Fruit fly (Drosophila melanogaster): ENCODE data around the gene CG32374.

CG32374 gene

DNA sequence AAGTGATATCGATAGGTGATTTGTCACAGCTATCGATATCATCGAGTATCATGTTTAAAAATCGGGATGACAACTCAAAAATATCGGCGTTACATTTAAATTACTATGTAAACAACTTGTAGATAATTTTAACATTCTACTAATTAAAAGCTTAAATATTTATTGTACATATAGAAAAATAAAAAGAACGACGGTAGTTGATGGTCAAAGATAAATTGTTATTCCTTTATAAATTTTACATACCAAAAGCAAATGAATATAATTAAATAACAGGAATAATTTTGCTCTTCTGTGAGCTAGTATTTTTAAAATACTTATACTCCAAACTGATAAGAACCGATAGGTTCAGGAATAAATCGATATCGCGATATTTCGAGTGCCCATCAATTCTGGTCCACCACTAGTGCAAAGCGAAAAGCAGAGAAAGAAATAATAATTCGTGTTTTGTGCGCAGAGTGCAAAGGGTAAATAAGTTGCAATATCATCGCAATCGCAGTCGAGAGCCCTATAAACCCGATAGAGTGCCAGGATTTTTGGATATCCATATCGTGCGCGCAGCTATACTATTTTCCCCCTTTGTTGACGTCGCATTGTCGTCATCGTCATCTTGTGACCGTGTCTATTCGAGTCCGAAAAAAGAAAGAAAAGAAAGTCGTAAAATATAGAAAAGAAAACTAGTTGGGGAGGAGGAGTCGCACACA lies 12.4 kb downstream of the CG32374 start, which contains the start of gene lqf (continued):
- TF ChIP-seq Abd-B (GFP tag; optimal IDR thresholded peaks at IDR 0.05) = peak; percentile 18
- TF ChIP-seq CG2678 (tag; optimal IDR thresholded peaks at IDR 0.05) = peak; percentile 34
- no peak for TF ChIP-seq CG4820 (GFP tag; optimal IDR thresholded peaks at IDR 0.05)
- peak; percentile 21 for TF ChIP-seq Hmr (GFP tag; optimal IDR thresholded peaks at IDR 0.05)
- TF ChIP-seq nerfin-1 (tag; optimal IDR thresholded peaks at IDR 0.05) = peak; percentile 2
- TF ChIP-seq Drgx (GFP tag; IDR thresholded peaks at IDR 0.05) = no peak
- TF ChIP-seq ssp (GFP tag; IDR thresholded peaks at IDR 0.05) = no peak
- peak; percentile 1 for TF ChIP-seq tio (GFP tag; optimal IDR thresholded peaks at IDR 0.05)
- TF ChIP-seq CG4730 (GFP tag; IDR thresholded peaks at IDR 0.05) = no peak
- TF ChIP-seq stc (GFP tag; IDR thresholded peaks at IDR 0.05) = 0 out of 2 replicates have a peak, but pooled peaks have one; percentile 18
- TF ChIP-seq CG32532 (GFP tag; IDR thresholded peaks at IDR 0.05) = peak; percentile 30
- TF ChIP-seq CG31441 (GFP tag; IDR thresholded peaks at IDR 0.05) = peak; percentile 29; the same call in 1 of the 2 replicates
- TF ChIP-seq sim (GFP tag; IDR thresholded peaks at IDR 0.05) = no peak
- no peak for TF ChIP-seq CG11398 (GFP tag; optimal IDR thresholded peaks at IDR 0.05)
- 0 out of 2 replicates have a peak, but pooled peaks have one; percentile 23 for TF ChIP-seq sob (GFP tag; IDR thresholded peaks at IDR 0.05)
- peak; percentile 22 for TF ChIP-seq slou (GFP tag; optimal IDR thresholded peaks at IDR 0.05)
- peak; percentile 86 for TF ChIP-seq amos (GFP tag; IDR thresholded peaks at IDR 0.05; ENCODE audit: partially characterized antibody)
- no peak for TF ChIP-seq ash1 (GFP tag; optimal IDR thresholded peaks at IDR 0.05)
- peak; percentile 91 for TF ChIP-seq hb (GFP tag; IDR thresholded peaks at IDR 0.05; ENCODE audit: partially characterized antibody)
- TF ChIP-seq Awh (GFP tag; IDR thresholded peaks at IDR 0.05) = no peak
- TF ChIP-seq CG13123 (GFP tag; optimal IDR thresholded peaks at IDR 0.05) = no peak
- no peak for TF ChIP-seq Bdp1 (GFP tag; optimal IDR thresholded peaks at IDR 0.05)
- TF ChIP-seq Atf3 (GFP tag; optimal IDR thresholded peaks at IDR 0.05) = no peak
- TF ChIP-seq CG9932 (GFP tag; IDR thresholded peaks at IDR 0.05) = peak; percentile 70
- no peak for TF ChIP-seq CG2889 (GFP tag; IDR thresholded peaks at IDR 0.05)
- no peak for TF ChIP-seq CG8089 (GFP tag; optimal IDR thresholded peaks at IDR 0.05)
- TF ChIP-seq Myb (GFP tag; optimal IDR thresholded peaks at IDR 0.05) = peak; percentile 62
- TF ChIP-seq hkb (optimal IDR thresholded peaks at IDR 0.05) = no peak
- TF ChIP-seq hkb (GFP tag; IDR thresholded peaks at IDR 0.05) = no peak
- 0 out of 3 replicates have a peak, but pooled peaks have one; percentile 58 for TF ChIP-seq zen2 (GFP tag; IDR thresholded peaks at IDR 0.05; ENCODE audit: partially characterized antibody)
- TF ChIP-seq CG34376 (GFP tag; optimal IDR thresholded peaks at IDR 0.05) = no peak
- no peak for TF ChIP-seq CHES-1-like (GFP tag; optimal IDR thresholded peaks at IDR 0.05)
- no peak for TF ChIP-seq klu (GFP tag; IDR thresholded peaks at IDR 0.05)
- TF ChIP-seq E2f2 (GFP tag; IDR thresholded peaks at IDR 0.05) = peak; percentile 75
- TF ChIP-seq bbx (GFP tag; IDR thresholded peaks at IDR 0.05; ENCODE audit: partially characterized antibody) = peak; percentile 82
- TF ChIP-seq ab (GFP tag; optimal IDR thresholded peaks at IDR 0.05) = no peak
- TF ChIP-seq z (GFP tag; IDR thresholded peaks at IDR 0.05) = no peak
- TF ChIP-seq BEAF-32 (GFP tag; optimal IDR thresholded peaks at IDR 0.05) = peak; percentile 92
- no peak for TF ChIP-seq CG15479 (GFP tag; optimal IDR thresholded peaks at IDR 0.05)
- TF ChIP-seq pzg (GFP tag; optimal IDR thresholded peaks at IDR 0.05) = peak; percentile 44
- TF ChIP-seq ems (GFP tag; optimal IDR thresholded peaks at IDR 0.05) = no peak
- no peak for TF ChIP-seq CG17186 (GFP tag; optimal IDR thresholded peaks at IDR 0.05)
- no peak for TF ChIP-seq CG12769 (tag; optimal IDR thresholded peaks at IDR 0.05)
- TF ChIP-seq CG7987 (GFP tag; optimal IDR thresholded peaks at IDR 0.05) = no peak
- peak; percentile 92 for TF ChIP-seq Dll (GFP tag; IDR thresholded peaks at IDR 0.05; ENCODE audit: partially characterized antibody)
- no peak for TF ChIP-seq bigmax (GFP tag; optimal IDR thresholded peaks at IDR 0.05)
- TF ChIP-seq fu2 (GFP tag; optimal IDR thresholded peaks at IDR 0.05) = no peak
- no peak for TF ChIP-seq CG10321 (GFP tag; IDR thresholded peaks at IDR 0.05)
- TF ChIP-seq CG11560 (tag; IDR thresholded peaks at IDR 0.05) = no peak
- TF ChIP-seq sens (GFP tag) = no peak

All from whole organism, embryonic.